Worm (Caenorhabditis elegans) whole organism, L1 larva: ENCODE measurements around the gene C31G12.4.

Experiments used
- C04F5.9 ChIP-seq: sonication (generic microtip); optimal IDR thresholded peaks from 2 replicates; lab custom pipeline; 2016; ENCODE audit warnings: missing genetic modification characterization, missing compliant biosample characterization
- C34B4.2 ChIP-seq: sonication (generic microtip); optimal IDR thresholded peaks from 2 replicates; lab custom pipeline; 2017; ENCODE audit warnings: mild to moderate bottlenecking, missing genetic modification characterization, missing compliant biosample characterization
- Y116A8C.19 ChIP-seq: sonication (generic microtip); optimal IDR thresholded peaks from 2 replicates; lab custom pipeline; 2016; ENCODE audit warnings: missing compliant biosample characterization, missing genetic modification characterization, borderline replicate concordance
- aha-1 ChIP-seq: fragments of 150-350 bp; optimal IDR thresholded peaks from 2 replicates; lab custom pipeline; 2014; ENCODE audit warnings: missing biosample characterization, missing genetic modification characterization
- aly-2 ChIP-seq: fragments of 150-350 bp; optimal IDR thresholded peaks from 2 replicates; lab custom pipeline; 2014; ENCODE audit warnings: missing biosample characterization, missing genetic modification characterization
- ama-1 ChIP-seq: fragments of 150-350 bp; optimal IDR thresholded peaks from 2 replicates; lab custom pipeline; 2014
- blmp-1 ChIP-seq: fragments of 150-350 bp; optimal IDR thresholded peaks from 2 replicates; lab custom pipeline; 2014; ENCODE audit warnings: missing biosample characterization, missing genetic modification characterization
- ceh-63 ChIP-seq: fragments of 200-800 bp; sonication (Bioruptor generic); optimal IDR thresholded peaks from 2 replicates; lab custom pipeline; 2018; ENCODE audit warnings: mild to moderate bottlenecking, missing genetic modification characterization, missing compliant biosample characterization
- ceh-8 ChIP-seq: fragments of 200-800 bp; sonication (Bioruptor generic); optimal IDR thresholded peaks from 2 replicates; lab custom pipeline; 2018; ENCODE audit warnings: mild to moderate bottlenecking, missing genetic modification characterization, moderate library complexity, missing compliant biosample characterization
- ceh-82 ChIP-seq, 3 experiments: fragments of 150-350 bp in 1 of 3; sonication (generic microtip) in 2 of 3; optimal IDR thresholded peaks; 2 replicates each; lab custom pipeline; 2014 to 2017; ENCODE audit warnings: missing biosample characterization in 3 of 3, missing genetic modification characterization in 3 of 3
- ceh-88 ChIP-seq: fragments of 200-800 bp; sonication (Bioruptor generic); IDR thresholded peaks from 2 replicates; pipeline ENCODE4 v1.3.6; 2022; ENCODE audit warnings: missing genetic modification characterization, missing compliant biosample characterization
- ceh-90 ChIP-seq: sonication (generic microtip); optimal IDR thresholded peaks from 2 replicates; lab custom pipeline; 2016; ENCODE audit warnings: missing genetic modification characterization, missing compliant biosample characterization
- ces-1 ChIP-seq: fragments of 150-350 bp; optimal IDR thresholded peaks from 2 replicates; lab custom pipeline; 2014; ENCODE audit warnings: missing biosample characterization, missing genetic modification reagents, missing genetic modification characterization
- efl-1 ChIP-seq, 4 experiments: fragments of 150-350 bp; optimal IDR thresholded peaks in 3 of 4; peaks in 1 of 4; 1 replicate in 1 of 4; 2 replicates in 3 of 4; lab custom pipeline; 2014; ENCODE audit warnings: missing biosample characterization in 2 of 4, missing genetic modification characterization in 2 of 4, missing genetic modification reagents in 2 of 4
- efl-3 ChIP-seq: fragments of 200-800 bp; sonication (Bioruptor generic); optimal IDR thresholded peaks from 2 replicates; lab custom pipeline; 2018; ENCODE audit warnings: mild to moderate bottlenecking, missing genetic modification characterization, missing compliant biosample characterization
- fos-1 ChIP-seq: fragments of 150-350 bp; optimal IDR thresholded peaks from 2 replicates; lab custom pipeline; 2014; ENCODE audit warnings: missing biosample characterization, missing genetic modification characterization
- hlh-17 ChIP-seq: fragments of 200-800 bp; sonication (Bioruptor generic); optimal IDR thresholded peaks from 2 replicates; lab custom pipeline; 2018; ENCODE audit warnings: missing genetic modification characterization, mild to moderate bottlenecking, missing compliant biosample characterization, moderate library complexity, borderline replicate concordance
- lin-13 ChIP-seq: fragments of 150-350 bp; optimal IDR thresholded peaks from 2 replicates; lab custom pipeline; 2014; ENCODE audit warnings: missing biosample characterization, missing genetic modification reagents, missing genetic modification characterization
- lin-14 ChIP-seq: fragments of 200-800 bp; sonication (Bioruptor generic); optimal IDR thresholded peaks from 2 replicates; lab custom pipeline; 2018; ENCODE audit warnings: mild to moderate bottlenecking, missing genetic modification characterization, moderate library complexity, missing compliant biosample characterization
- lin-15B ChIP-seq: fragments of 150-350 bp; sonication (generic microtip); optimal IDR thresholded peaks from 3 replicates; lab custom pipeline; 2014; ENCODE audit warnings: missing biosample characterization, missing genetic modification characterization
- lin-35 ChIP-seq, 2 experiments: fragments of 150-350 bp; optimal IDR thresholded peaks; 2 replicates each; lab custom pipeline; 2014; ENCODE audit warnings: missing biosample characterization in 2 of 2, missing genetic modification characterization in 2 of 2, missing genetic modification reagents in 2 of 2
- nhr-12 ChIP-seq: sonication (generic microtip); optimal IDR thresholded peaks from 2 replicates; lab custom pipeline; 2017; ENCODE audit warnings: missing biosample characterization, missing genetic modification characterization
- nhr-77 ChIP-seq: fragments of 150-350 bp; optimal IDR thresholded peaks from 2 replicates; lab custom pipeline; 2014; ENCODE audit warnings: missing biosample characterization, missing genetic modification characterization
- nhr-90 ChIP-seq: sonication (generic microtip); optimal IDR thresholded peaks from 2 replicates; lab custom pipeline; 2016; ENCODE audit warnings: mild to moderate bottlenecking, missing genetic modification characterization, missing compliant biosample characterization; ENCODE audit not compliant: poor library complexity
- pax-3 ChIP-seq: fragments of 200-800 bp; sonication (Bioruptor generic); optimal IDR thresholded peaks from 2 replicates; lab custom pipeline; 2018; ENCODE audit warnings: mild to moderate bottlenecking, missing genetic modification characterization, moderate library complexity, missing compliant biosample characterization
- pqm-1 ChIP-seq: sonication (generic microtip); optimal IDR thresholded peaks from 3 replicates; lab custom pipeline; 2017; ENCODE audit warnings: missing biosample characterization, missing genetic modification characterization
- rnt-1 ChIP-seq: sonication (generic microtip); optimal IDR thresholded peaks from 2 replicates; lab custom pipeline; 2016; ENCODE audit warnings: mild to moderate bottlenecking, missing genetic modification characterization, moderate library complexity, missing compliant biosample characterization
- sup-37 ChIP-seq: fragments of 200-800 bp; sonication (Bioruptor generic); optimal IDR thresholded peaks from 2 replicates; lab custom pipeline; 2018; ENCODE audit warnings: mild to moderate bottlenecking, missing genetic modification characterization, missing compliant biosample characterization
- swsn-7 ChIP-seq: sonication (generic microtip); optimal IDR thresholded peaks from 2 replicates; lab custom pipeline; 2016; ENCODE audit warnings: missing genetic modification characterization, missing compliant biosample characterization
- tlp-1 ChIP-seq: fragments of 150-350 bp; optimal IDR thresholded peaks from 2 replicates; lab custom pipeline; 2014; ENCODE audit warnings: missing biosample characterization, missing genetic modification characterization
- unc-86 ChIP-seq: sonication (generic microtip); optimal IDR thresholded peaks from 2 replicates; lab custom pipeline; 2016; ENCODE audit warnings: missing genetic modification characterization, missing compliant biosample characterization
- unc-98 ChIP-seq: fragments of 200-800 bp; sonication (Bioruptor generic); IDR thresholded peaks from 2 replicates; pipeline ENCODE4 v1.3.6; 2022; ENCODE audit warnings: missing genetic modification characterization, missing compliant biosample characterization
- zag-1 ChIP-seq: fragments of 150-350 bp; optimal IDR thresholded peaks from 2 replicates; lab custom pipeline; 2014; ENCODE audit warnings: missing biosample characterization, missing genetic modification characterization
- zip-4 ChIP-seq: fragments of 200-800 bp; sonication (Bioruptor generic); optimal IDR thresholded peaks from 2 replicates; lab custom pipeline; 2018; ENCODE audit warnings: mild to moderate bottlenecking, missing genetic modification characterization, moderate library complexity, missing compliant biosample characterization

C31G12.4 gene

ce11 chrV:18158172-18158571 lies 20.4 kb downstream of the C31G12.4 start:
- TF ChIP-seq lin-15B (tag; lab: Kevin White, UChicago), result no peak
- no peak for TF ChIP-seq lin-35 (GFP tag; optimal IDR thresholded peaks at IDR 0.05; lab: Kevin White, UChicago)
- no peak for TF ChIP-seq tlp-1 (tag; lab: Kevin White, UChicago)
- no peak for TF ChIP-seq blmp-1 (tag; lab: Kevin White, UChicago)
- no peak for TF ChIP-seq nhr-77 (tag; lab: Kevin White, UChicago)
- no peak for TF ChIP-seq sup-37 (GFP tag; lab: Kevin White, UChicago)
- TF ChIP-seq swsn-7 (tag; lab: Kevin White, UChicago), result no peak

- no peak for TF ChIP-seq efl-1 (optimal IDR thresholded peaks at IDR 0.05; lab: Kevin White, UChicago)
- peak in 1 of 2 experiments; percentile 57 for TF ChIP-seq efl-1 (GFP tag; optimal IDR thresholded peaks at IDR 0.05 in 1 of 2; lab: Kevin White, UChicago)
- TF ChIP-seq ama-1, result no peak
- TF ChIP-seq, all 84 proteins: peak for 1
Observed at ce11 chrV:18157707-18158106, 20.9 kb downstream of the C31G12.4 start, which contains the start of gene clec-48. Gene clec-48, plus strand, starts transcription at chrV:18158026.

ce11 chrV:18146077-18146476 lies 32.5 kb downstream of the C31G12.4 start, which contains the start of gene C14A6.3:
Gene C14A6.3, plus strand, starts transcription at chrV:18146377.
- TF ChIP-seq ceh-8 (GFP tag; lab: Kevin White, UChicago) (no peak), swsn-7 (tag; lab: Kevin White, UChicago) (no peak), aly-2 (tag; lab: Kevin White, UChicago) (no peak), sup-37 (GFP tag; lab: Kevin White, UChicago) (no peak), pax-3 (tag; lab: Kevin White, UChicago) (no peak), zag-1 (no peak), ceh-63 (no peak)

DNA sequence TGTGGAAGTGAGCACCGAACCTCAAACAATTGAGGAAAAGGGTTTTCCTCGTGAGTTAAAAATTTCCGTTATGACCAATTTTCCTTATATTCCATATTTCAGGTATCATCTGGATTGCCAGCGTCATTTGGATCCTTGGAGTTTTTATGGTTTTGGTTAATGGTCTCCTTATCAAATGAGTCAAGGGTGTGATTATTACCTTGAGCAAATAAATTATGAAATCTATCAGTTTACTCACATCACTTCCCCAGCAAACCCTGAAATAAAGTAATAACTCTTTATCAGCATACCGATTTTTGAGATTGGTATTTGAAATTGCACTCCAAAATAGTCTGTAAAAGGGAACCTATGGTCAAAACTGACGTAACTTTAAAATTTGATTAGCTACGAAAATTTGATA lies 34.1 kb downstream of the C31G12.4 start:
- TF ChIP-seq efl-1 (optimal IDR thresholded peaks at IDR 0.05; lab: Kevin White, UChicago), result no peak
- peak in 1 of 2 experiments; percentile 61 for TF ChIP-seq efl-1 (GFP tag; optimal IDR thresholded peaks at IDR 0.05 in 1 of 2; lab: Kevin White, UChicago)
- no peak for TF ChIP-seq ama-1

DNA sequence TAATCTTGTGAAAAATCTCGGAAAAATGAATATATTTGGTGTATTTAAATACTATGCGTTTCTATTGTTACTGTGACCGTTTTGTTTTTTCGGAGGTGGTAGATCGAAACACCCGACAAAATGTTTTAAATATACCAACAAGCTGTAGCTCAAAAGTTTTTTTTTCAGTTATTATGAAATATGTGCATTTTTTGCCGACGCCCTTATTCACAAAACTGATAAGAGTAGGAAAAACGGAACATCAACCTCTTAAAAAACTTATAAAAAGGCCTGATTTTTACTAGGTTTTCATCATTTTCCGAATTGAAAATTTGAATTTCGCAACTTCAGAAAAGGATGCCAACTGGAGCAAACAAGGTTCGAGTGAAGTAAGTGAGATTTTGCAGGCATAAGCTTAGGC lies 35.1 kb downstream of the C31G12.4 start, which contains the start of gene Y37H2A.14:
TSS of gene Y37H2A.14 (plus strand) at position 301 of the 400 bp plus-strand sequence.
- TF ChIP-seq efl-3 (GFP tag; lab: Kevin White, UChicago) (no peak), nhr-90 (tag; lab: Kevin White, UChicago) (no peak), lin-14 (GFP tag; lab: Kevin White, UChicago) (no peak)

DNA sequence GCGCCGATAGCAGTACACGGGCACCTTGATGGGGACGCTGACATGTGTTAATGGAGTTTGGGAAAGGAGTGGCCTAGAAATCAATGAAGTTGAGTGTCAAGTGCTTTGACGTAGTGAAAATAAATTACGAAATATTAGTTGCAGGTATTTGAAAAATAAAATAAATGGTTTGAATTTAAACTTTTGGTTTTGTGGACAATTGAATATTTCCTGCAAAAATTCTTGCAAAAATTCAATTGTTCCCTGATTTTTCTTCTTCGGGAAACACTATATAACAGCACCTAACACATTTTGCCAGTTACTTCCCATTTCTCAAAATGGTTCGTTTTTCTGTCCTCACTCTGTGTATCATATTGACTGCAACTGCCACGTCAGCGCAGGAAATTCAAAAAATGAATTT lies 36.0 kb downstream of the C31G12.4 start, which contains the start of gene Y37H2A.13:
TSS of gene Y37H2A.13 (plus strand) at position 301 of the 400 bp plus-strand sequence.
- no peak for TF ChIP-seq pqm-1 (tag; lab: Kevin White, UChicago)
- no peak for TF ChIP-seq ceh-90 (tag; lab: Kevin White, UChicago)
- TF ChIP-seq hlh-17 (GFP tag; lab: Kevin White, UChicago), result no peak
- TF ChIP-seq unc-98 (GFP tag; lab: Robert Waterston, UW), result no peak
- no peak for TF ChIP-seq lin-13
- no peak for TF ChIP-seq blmp-1 (tag; lab: Kevin White, UChicago)
- no peak for TF ChIP-seq C34B4.2 (tag; lab: Kevin White, UChicago)
- TF ChIP-seq ceh-82 (tag; optimal IDR thresholded peaks at IDR 0.05; lab: Kevin White, UChicago), result no peak
- no peak for TF ChIP-seq nhr-90 (tag; lab: Kevin White, UChicago)
- TF ChIP-seq fos-1, result no peak
- no peak for TF ChIP-seq ces-1 (GFP tag; lab: Kevin White, UChicago)
- no peak for TF ChIP-seq aha-1 (tag; lab: Kevin White, UChicago)
- no peak for TF ChIP-seq nhr-12
- TF ChIP-seq Y116A8C.19 (tag; lab: Kevin White, UChicago), result no peak
- no peak for TF ChIP-seq ceh-88
- TF ChIP-seq zip-4, result no peak
- no peak for TF ChIP-seq unc-86 (tag; lab: Kevin White, UChicago)
- no peak for TF ChIP-seq C04F5.9 (tag; lab: Kevin White, UChicago)
- TF ChIP-seq rnt-1 (tag; lab: Kevin White, UChicago), result no peak
